Fruit fly (Drosophila melanogaster) S2 (cell line): ENCODE results near the gene Egfrap.

Experiments used
- CG8478 ChIP-seq: fragments of >200 bp; optimal IDR thresholded peaks from 2 replicates; lab custom pipeline; 2018
- CTCF ChIP-seq, 2 experiments: fragments of >200 bp; optimal IDR thresholded peaks; 2 replicates each; lab custom pipeline; 2018

- no peak for TF ChIP-seq CTCF (optimal IDR thresholded peaks at IDR 0.05; lab: Kevin White, UChicago)
- TF ChIP-seq CG8478 (lab: Kevin White, UChicago): no peak
These were observed 22.9 kb downstream of the Egfrap start for dm6 chr3L:5927536-5927935.
